Fruit fly (Drosophila melanogaster) whole organism, embryonic: ENCODE data around the gene vvl.

Experiments used
- Ada2b ChIP-seq: fragments of 200-800 bp; sonication (Bioruptor generic); IDR thresholded peaks from 2 replicates; pipeline ENCODE4 v1.3.6; 2022; ENCODE audit warnings: missing biosample characterization, missing genetic modification characterization
- Aef1 ChIP-seq: fragments of 200-800 bp; sonication (Bioruptor generic); IDR thresholded peaks from 3 replicates; pipeline ENCODE4 v1.3.6; 2022; ENCODE audit warnings: missing biosample characterization, missing genetic modification characterization
- CG10147 ChIP-seq: fragments of 200-800 bp; sonication (Bioruptor generic); optimal IDR thresholded peaks from 2 replicates; lab custom pipeline; 2019; ENCODE audit warnings: missing biosample characterization, mild to moderate bottlenecking, missing genetic modification characterization, moderate library complexity
- CG10209 ChIP-seq: fragments of 200-800 bp; sonication (Bioruptor generic); optimal IDR thresholded peaks from 3 replicates; lab custom pipeline; 2017; ENCODE audit warnings: missing biosample characterization, mild to moderate bottlenecking, missing genetic modification characterization, missing genetic modification reagents
- CG11456 ChIP-seq: fragments of 200-800 bp; sonication (Bioruptor generic); IDR thresholded peaks from 3 replicates; pipeline ENCODE4 v1.3.6; 2022; ENCODE audit warnings: missing biosample characterization, missing genetic modification characterization
- CG1233 ChIP-seq: fragments of 200-800 bp; sonication (Bioruptor generic); optimal IDR thresholded peaks from 4 replicates; lab custom pipeline; 2018; ENCODE audit warnings: missing biosample characterization, mild to moderate bottlenecking, missing genetic modification characterization
- CG12769 ChIP-seq: fragments of 200-800 bp; sonication (Bioruptor generic); optimal IDR thresholded peaks from 2 replicates; lab custom pipeline; 2019; ENCODE audit warnings: missing biosample characterization, mild to moderate bottlenecking, missing genetic modification characterization, moderate library complexity
- CG14667 ChIP-seq: fragments of 200-800 bp; sonication (Bioruptor generic); IDR thresholded peaks from 2 replicates; pipeline ENCODE4 v1.3.6; 2022; ENCODE audit warnings: missing biosample characterization, missing genetic modification characterization
- CG14710 ChIP-seq: fragments of 200-800 bp; sonication (Bioruptor generic); optimal IDR thresholded peaks from 3 replicates; lab custom pipeline; 2019; ENCODE audit warnings: missing biosample characterization, mild to moderate bottlenecking, missing genetic modification characterization, moderate library complexity
- CG15696 ChIP-seq: fragments of 200-800 bp; sonication (Bioruptor generic); optimal IDR thresholded peaks from 2 replicates; lab custom pipeline; 2019; ENCODE audit warnings: missing biosample characterization, mild to moderate bottlenecking, missing genetic modification characterization, moderate library complexity
- CG1792 ChIP-seq: fragments of 200-800 bp; sonication (Bioruptor generic); optimal IDR thresholded peaks from 2 replicates; lab custom pipeline; 2016; ENCODE audit warnings: missing biosample characterization, missing genetic modification characterization
- CG30020 ChIP-seq: fragments of 200-800 bp; optimal IDR thresholded peaks from 2 replicates; lab custom pipeline; 2019; ENCODE audit warnings: missing biosample characterization, mild to moderate bottlenecking, missing genetic modification characterization, moderate library complexity
- CG31224 ChIP-seq: fragments of 200-800 bp; sonication (Bioruptor generic); IDR thresholded peaks from 2 replicates; pipeline ENCODE4 v1.3.6; 2022; ENCODE audit warnings: missing biosample characterization, missing genetic modification characterization
- CG3281 ChIP-seq: fragments of 200-800 bp; sonication (Bioruptor generic); optimal IDR thresholded peaks from 3 replicates; lab custom pipeline; 2017; ENCODE audit warnings: missing biosample characterization, mild to moderate bottlenecking, missing genetic modification characterization
- CG34224 ChIP-seq: fragments of 200-800 bp; sonication (Bioruptor generic); IDR thresholded peaks from 3 replicates; pipeline ENCODE4 v1.3.6; 2022; ENCODE audit warnings: missing biosample characterization, missing genetic modification characterization; ENCODE audit not compliant: partially characterized antibody
- CG3847 ChIP-seq: fragments of 200-800 bp; sonication (Bioruptor generic); IDR thresholded peaks from 2 replicates; pipeline ENCODE4 v1.3.6; 2022; ENCODE audit warnings: missing biosample characterization, missing genetic modification characterization
- CG6254 ChIP-seq: fragments of 200-800 bp; sonication (Bioruptor generic); optimal IDR thresholded peaks from 3 replicates; lab custom pipeline; 2017; ENCODE audit warnings: mild to moderate bottlenecking, missing biosample characterization, missing genetic modification reagents, missing genetic modification characterization
- CG7271 ChIP-seq: fragments of 200-800 bp; sonication (Bioruptor generic); optimal IDR thresholded peaks from 2 replicates; lab custom pipeline; 2018; ENCODE audit warnings: missing biosample characterization, mild to moderate bottlenecking, missing genetic modification characterization, moderate library complexity
- CG7987 ChIP-seq: fragments of 200-800 bp; sonication (Bioruptor generic); optimal IDR thresholded peaks from 2 replicates; lab custom pipeline; 2018; ENCODE audit warnings: missing biosample characterization, mild to moderate bottlenecking, missing genetic modification characterization, moderate library complexity
- CG9609 ChIP-seq: fragments of 200-800 bp; sonication (Bioruptor generic); optimal IDR thresholded peaks from 3 replicates; lab custom pipeline; 2016; ENCODE audit warnings: missing biosample characterization, missing genetic modification characterization
- CG9817 ChIP-seq: fragments of 200-800 bp; sonication (Bioruptor generic); optimal IDR thresholded peaks from 2 replicates; lab custom pipeline; 2018; ENCODE audit warnings: missing biosample characterization, mild to moderate bottlenecking, missing genetic modification characterization, moderate library complexity
- CG9932 ChIP-seq: fragments of 200-800 bp; sonication (Bioruptor generic); IDR thresholded peaks from 2 replicates; pipeline ENCODE4 v1.3.6; 2022; ENCODE audit warnings: missing biosample characterization, missing genetic modification characterization
- CHES-1-like ChIP-seq: fragments of 200-800 bp; sonication (Bioruptor generic); optimal IDR thresholded peaks from 2 replicates; lab custom pipeline; 2016; ENCODE audit warnings: missing biosample characterization, missing genetic modification characterization
- CoRest ChIP-seq: fragments of 200-800 bp; sonication (Bioruptor generic); optimal IDR thresholded peaks from 3 replicates; lab custom pipeline; 2018; ENCODE audit warnings: missing biosample characterization, mild to moderate bottlenecking, missing genetic modification characterization, moderate library complexity
- HmgZ ChIP-seq: fragments of 200-800 bp; sonication (Bioruptor generic); optimal IDR thresholded peaks from 2 replicates; lab custom pipeline; 2018; ENCODE audit warnings: missing biosample characterization, mild to moderate bottlenecking, missing genetic modification characterization
- Hmr ChIP-seq: fragments of 200-800 bp; sonication (Bioruptor generic); optimal IDR thresholded peaks from 3 replicates; lab custom pipeline; 2017; ENCODE audit warnings: mild to moderate bottlenecking, missing biosample characterization, missing genetic modification reagents, missing genetic modification characterization
- NFAT ChIP-seq: fragments of 200-800 bp; sonication (Bioruptor generic); IDR thresholded peaks from 2 replicates; pipeline ENCODE4 v1.3.6; 2022; ENCODE audit warnings: missing biosample characterization, missing genetic modification characterization
- Nf-YB ChIP-seq: fragments of 200-800 bp; sonication (Bioruptor generic); optimal IDR thresholded peaks from 3 replicates; lab custom pipeline; 2019; ENCODE audit warnings: missing biosample characterization, mild to moderate bottlenecking, missing genetic modification characterization, moderate library complexity
- Pdp1 ChIP-seq, 2 experiments: fragments of 200-800 bp; sonication (Bioruptor generic); optimal IDR thresholded peaks; 3 replicates each; lab custom pipeline; 2016; ENCODE audit warnings: missing biosample characterization in 2 of 2, missing genetic modification characterization in 2 of 2, mild to moderate bottlenecking in 1 of 2, moderate library complexity in 1 of 2
- Rfx ChIP-seq: fragments of 200-800 bp; sonication (Bioruptor generic); IDR thresholded peaks from 2 replicates; pipeline ENCODE4 v1.3.6; 2022; ENCODE audit warnings: missing biosample characterization, missing genetic modification characterization
- Rx ChIP-seq: fragments of 200-800 bp; sonication (Bioruptor generic); IDR thresholded peaks from 2 replicates; pipeline ENCODE4 v1.3.6; 2022; ENCODE audit warnings: missing biosample characterization, missing genetic modification characterization
- Taf1 ChIP-seq: fragments of 200-800 bp; sonication (Bioruptor generic); IDR thresholded peaks from 2 replicates; pipeline ENCODE4 v1.3.6; 2022; ENCODE audit warnings: missing biosample characterization, missing genetic modification characterization
- Xrp1 ChIP-seq: fragments of 200-800 bp; sonication (Bioruptor generic); IDR thresholded peaks from 2 replicates; pipeline ENCODE4 v1.3.6; 2022; ENCODE audit warnings: missing biosample characterization, missing genetic modification characterization
- bsh ChIP-seq, 2 experiments: fragments of 200-800 bp; sonication (Bioruptor generic); optimal IDR thresholded peaks; 2 replicates each; lab custom pipeline; 2017 to 2018; ENCODE audit warnings: mild to moderate bottlenecking in 2 of 2, missing biosample characterization in 2 of 2, missing genetic modification characterization in 2 of 2, moderate library complexity in 1 of 2
- cas ChIP-seq: fragments of 200-800 bp; sonication (Bioruptor generic); IDR thresholded peaks from 2 replicates; pipeline ENCODE4 v1.3.6; 2022; ENCODE audit warnings: missing biosample characterization, missing genetic modification characterization
- croc ChIP-seq: fragments of 200-800 bp; sonication (Bioruptor generic); conservative IDR thresholded peaks from 3 replicates; pipeline ENCODE4 v1.3.6; 2022; ENCODE audit warnings: missing biosample characterization, missing genetic modification characterization
- exex ChIP-seq: fragments of 200-800 bp; sonication (Bioruptor generic); optimal IDR thresholded peaks from 4 replicates; lab custom pipeline; 2018; ENCODE audit warnings: missing biosample characterization, mild to moderate bottlenecking, missing genetic modification characterization, moderate library complexity
- gce ChIP-seq: fragments of 200-800 bp; sonication (Bioruptor generic); IDR thresholded peaks from 3 replicates; pipeline ENCODE4 v1.3.6; 2022; ENCODE audit warnings: missing biosample characterization, missing genetic modification characterization
- ham ChIP-seq: fragments of 200-800 bp; sonication (Bioruptor generic); IDR thresholded peaks from 2 replicates; pipeline ENCODE4 v1.3.6; 2022; ENCODE audit warnings: missing biosample characterization, missing genetic modification characterization
- hb ChIP-seq: fragments of 200-800 bp; sonication (Bioruptor generic); IDR thresholded peaks from 3 replicates; pipeline ENCODE4 v1.3.6; 2022; ENCODE audit warnings: missing biosample characterization, missing genetic modification characterization; ENCODE audit not compliant: partially characterized antibody
- her ChIP-seq: fragments of 200-800 bp; sonication (Bioruptor generic); optimal IDR thresholded peaks from 2 replicates; lab custom pipeline; 2016; ENCODE audit warnings: missing biosample characterization, missing genetic modification characterization
- inv ChIP-seq: fragments of 200-800 bp; sonication (Bioruptor generic); IDR thresholded peaks from 2 replicates; pipeline ENCODE4 v1.3.6; 2022; ENCODE audit warnings: missing biosample characterization, missing genetic modification characterization; ENCODE audit not compliant: partially characterized antibody
- knrl ChIP-seq: fragments of 200-800 bp; sonication (Bioruptor generic); IDR thresholded peaks from 3 replicates; pipeline ENCODE4 v1.3.6; 2022; ENCODE audit warnings: missing biosample characterization, missing genetic modification characterization; ENCODE audit not compliant: partially characterized antibody
- lola ChIP-seq, 3 experiments: fragments of >200 bp in 2 of 3; fragments of 200-800 bp in 1 of 3; sonication (Bioruptor generic) in 1 of 3; optimal IDR thresholded peaks; 2 replicates each; lab custom pipeline; 2017 to 2019; ENCODE audit warnings: missing biosample characterization in 3 of 3, missing genetic modification characterization in 3 of 3, mild to moderate bottlenecking in 1 of 3, moderate library complexity in 1 of 3
- nerfin-1 ChIP-seq: fragments of 200-800 bp; sonication (Bioruptor generic); optimal IDR thresholded peaks from 3 replicates; lab custom pipeline; 2019; ENCODE audit warnings: missing biosample characterization, mild to moderate bottlenecking, missing genetic modification characterization, moderate library complexity
- pb ChIP-seq: fragments of 200-800 bp; sonication (Bioruptor generic); optimal IDR thresholded peaks from 3 replicates; lab custom pipeline; 2016; ENCODE audit warnings: missing biosample characterization, missing genetic modification characterization
- sd ChIP-seq: fragments of 200-800 bp; sonication (Bioruptor generic); optimal IDR thresholded peaks from 3 replicates; lab custom pipeline; 2018; ENCODE audit warnings: missing biosample characterization, mild to moderate bottlenecking, missing genetic modification characterization, moderate library complexity
- ssp ChIP-seq: fragments of 200-800 bp; sonication (Bioruptor generic); IDR thresholded peaks from 2 replicates; pipeline ENCODE4 v1.3.6; 2022; ENCODE audit warnings: missing biosample characterization, missing genetic modification characterization
- stwl ChIP-seq: fragments of 200-800 bp; sonication (Bioruptor generic); optimal IDR thresholded peaks from 3 replicates; lab custom pipeline; 2018; ENCODE audit warnings: missing biosample characterization, mild to moderate bottlenecking, missing genetic modification characterization, moderate library complexity
- tgo ChIP-seq: fragments of 200-800 bp; sonication (Bioruptor generic); IDR thresholded peaks from 3 replicates; pipeline ENCODE4 v1.3.6; 2022; ENCODE audit warnings: missing biosample characterization, missing genetic modification characterization

vvl gene

DNA sequence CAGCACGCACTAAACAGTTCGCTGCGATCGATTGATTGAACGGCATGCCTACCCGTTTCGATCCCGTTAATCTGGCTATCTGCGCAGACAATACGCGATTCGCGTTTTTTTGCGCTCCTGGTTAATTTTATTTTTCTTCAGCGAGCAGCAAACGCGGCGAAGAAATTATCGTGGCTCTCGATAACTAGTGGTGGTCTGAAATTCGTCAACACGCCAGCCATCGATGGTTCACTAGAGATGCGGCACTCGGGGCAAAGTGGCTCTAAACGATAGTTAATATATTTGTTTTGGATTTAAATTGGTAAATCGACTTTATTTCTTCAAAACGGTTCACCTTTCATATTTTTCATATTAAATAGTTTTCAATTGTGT lies 47.0 kb upstream of the vvl start, which contains the start of gene dikar:
dikar (minus strand) TSS at position 191 of the 372 bp plus-strand sequence.
- no peak for TF ChIP-seq CG1233
- no peak for TF ChIP-seq Nf-YB (GFP tag; lab: Kevin White, UChicago)
- TF ChIP-seq Hmr (GFP tag; lab: Kevin White, UChicago): peak; percentile 62
- TF ChIP-seq tgo: peak; percentile 56
- peak; percentile 70 for TF ChIP-seq hb (GFP tag; lab: Robert Waterston, UW)
- peak; percentile 28 for TF ChIP-seq CHES-1-like
- TF ChIP-seq CG6254 (GFP tag; lab: Kevin White, UChicago): no peak
- peak; percentile 63 for TF ChIP-seq CG3847 (GFP tag; lab: Robert Waterston, UW)
- TF ChIP-seq ham (GFP tag; lab: Robert Waterston, UW): no peak
- no peak for TF ChIP-seq CG7271
- peak; percentile 88 for TF ChIP-seq Rfx (GFP tag; lab: Robert Waterston, UW)
- peak; percentile 67 for TF ChIP-seq nerfin-1 (tag; lab: Kevin White, UChicago)
- TF ChIP-seq CG9817 (tag; lab: Kevin White, UChicago): peak; percentile 73
- peak; percentile 4 for TF ChIP-seq CG3281 (GFP tag; lab: Kevin White, UChicago)
- no peak for TF ChIP-seq her (GFP tag; lab: Kevin White, UChicago)
- peak; percentile 65 for TF ChIP-seq ssp (GFP tag; lab: Robert Waterston, UW)
- no peak for TF ChIP-seq exex (tag; lab: Kevin White, UChicago)
- peak in 1 of 2 experiments; percentile 46 for TF ChIP-seq Pdp1 (GFP tag; optimal IDR thresholded peaks at IDR 0.05; lab: Kevin White, UChicago)
- no peak for TF ChIP-seq CG10147 (GFP tag; lab: Kevin White, UChicago)
- peak; percentile 87 for TF ChIP-seq knrl (GFP tag; lab: Robert Waterston, UW)
- peak; percentile 54 for TF ChIP-seq CoRest (tag; lab: Kevin White, UChicago)
- peak; percentile 37 for TF ChIP-seq CG1792 (GFP tag; lab: Kevin White, UChicago)
- peak; percentile 57 for TF ChIP-seq Taf1 (GFP tag; lab: Robert Waterston, UW)
- TF ChIP-seq lola (GFP tag; optimal IDR thresholded peaks at IDR 0.05; lab: Kevin White, UChicago): peak in 1 of 3 experiments; percentile 61
- peak; percentile 42; the same call in 1 of the 2 replicates for TF ChIP-seq CG31224
- TF ChIP-seq Aef1 (GFP tag; lab: Robert Waterston, UW): peak; percentile 69
- TF ChIP-seq pb: no peak
- TF ChIP-seq HmgZ: no peak
- peak; percentile 54 for TF ChIP-seq Rx (GFP tag; lab: Robert Waterston, UW)
- TF ChIP-seq CG30020 (tag; lab: Kevin White, UChicago): peak; percentile 38
- peak; percentile 59 for TF ChIP-seq Xrp1
- TF ChIP-seq Ada2b (GFP tag; lab: Robert Waterston, UW): 0 out of 2 replicates have a peak, but pooled peaks have one; percentile 31
- no peak for TF ChIP-seq CG12769 (tag; lab: Kevin White, UChicago)
- TF ChIP-seq CG34224 (GFP tag; lab: Robert Waterston, UW): peak; percentile 63; the same call in 2 of the 3 replicates
- TF ChIP-seq CG7987 (GFP tag; lab: Kevin White, UChicago): no peak
- TF ChIP-seq CG14710 (tag; lab: Kevin White, UChicago): peak; percentile 48
- TF ChIP-seq bsh (GFP tag; optimal IDR thresholded peaks at IDR 0.05; lab: Kevin White, UChicago): peak in 1 of 2 experiments; percentile 7
- TF ChIP-seq stwl: no peak
- TF ChIP-seq sd: no peak
- TF ChIP-seq CG9609 (GFP tag; lab: Kevin White, UChicago): peak; percentile 34
- TF ChIP-seq CG11456: peak; percentile 86
- no peak for TF ChIP-seq gce
- TF ChIP-seq inv: peak; percentile 86
- TF ChIP-seq CG15696 (tag; lab: Kevin White, UChicago): peak; percentile 37
- peak; percentile 92 for TF ChIP-seq NFAT
- TF ChIP-seq CG14667: peak; percentile 41; the same call in 1 of the 2 replicates
- TF ChIP-seq CG10209: no peak
- peak; percentile 9; the same call in 1 of the 2 replicates for TF ChIP-seq cas (GFP tag; lab: Robert Waterston, UW)
- peak; percentile 94 for TF ChIP-seq CG9932 (GFP tag; lab: Robert Waterston, UW)
- peak; percentile 50; the same call in 1 of the 3 replicates for TF ChIP-seq croc
